Fruit fly (Drosophila melanogaster) whole organism, embryonic: ENCODE results near the gene Rai1.

Experiments
- Abd-B ChIP-seq: fragments of 200-800 bp; sonication (Bioruptor generic); optimal IDR thresholded peaks from 2 replicates; lab custom pipeline; 2018; ENCODE audit warnings: missing biosample characterization, mild to moderate bottlenecking, missing genetic modification characterization, moderate library complexity
- BtbVII ChIP-seq: fragments of 200-800 bp; sonication (Bioruptor generic); optimal IDR thresholded peaks from 3 replicates; lab custom pipeline; 2017; ENCODE audit warnings: missing biosample characterization, mild to moderate bottlenecking, missing genetic modification characterization
- CG10565 ChIP-seq: fragments of 200-800 bp; sonication (Bioruptor generic); optimal IDR thresholded peaks from 3 replicates; lab custom pipeline; 2016; ENCODE audit warnings: missing biosample characterization, mild to moderate bottlenecking, missing genetic modification characterization
- CG11085 ChIP-seq: fragments of 200-800 bp; sonication (Bioruptor generic); IDR thresholded peaks from 2 replicates; pipeline ENCODE4 v1.3.6; 2022; ENCODE audit warnings: missing biosample characterization, missing genetic modification characterization
- CG12299 ChIP-seq: fragments of 200-800 bp; sonication (Bioruptor generic); optimal IDR thresholded peaks from 2 replicates; lab custom pipeline; 2018; ENCODE audit warnings: missing biosample characterization, mild to moderate bottlenecking, missing genetic modification characterization
- CG13424 ChIP-seq: fragments of 200-800 bp; sonication (Bioruptor generic); optimal IDR thresholded peaks from 2 replicates; lab custom pipeline; 2019; ENCODE audit warnings: missing biosample characterization, mild to moderate bottlenecking, missing genetic modification characterization, moderate library complexity
- CG14667 ChIP-seq: fragments of 200-800 bp; sonication (Bioruptor generic); IDR thresholded peaks from 2 replicates; pipeline ENCODE4 v1.3.6; 2022; ENCODE audit warnings: missing biosample characterization, missing genetic modification characterization
- CG15479 ChIP-seq: fragments of 200-800 bp; sonication (Bioruptor generic); optimal IDR thresholded peaks from 3 replicates; lab custom pipeline; 2019; ENCODE audit warnings: missing biosample characterization, mild to moderate bottlenecking, missing genetic modification characterization, moderate library complexity
- CG17186 ChIP-seq: fragments of 200-800 bp; sonication (Bioruptor generic); optimal IDR thresholded peaks from 3 replicates; lab custom pipeline; 2017; ENCODE audit warnings: missing biosample characterization, missing genetic modification reagents, missing genetic modification characterization
- CG17802 ChIP-seq: fragments of 200-800 bp; sonication (Bioruptor generic); optimal IDR thresholded peaks from 2 replicates; lab custom pipeline; 2018; ENCODE audit warnings: missing biosample characterization, mild to moderate bottlenecking, missing genetic modification characterization, moderate library complexity
- CG18262 ChIP-seq: fragments of 200-800 bp; optimal IDR thresholded peaks from 3 replicates; lab custom pipeline; 2019; ENCODE audit warnings: missing biosample characterization, mild to moderate bottlenecking, missing genetic modification characterization, moderate library complexity
- CG1832 ChIP-seq: fragments of 200-800 bp; sonication (Bioruptor generic); optimal IDR thresholded peaks from 2 replicates; lab custom pipeline; 2017; ENCODE audit warnings: missing biosample characterization, mild to moderate bottlenecking, missing genetic modification characterization, inconsistent platforms
- CG2712 ChIP-seq: fragments of 200-800 bp; optimal IDR thresholded peaks from 3 replicates; lab custom pipeline; 2019; ENCODE audit warnings: missing biosample characterization, mild to moderate bottlenecking, missing genetic modification characterization, moderate library complexity
- CG3163 ChIP-seq: fragments of 200-800 bp; sonication (Bioruptor generic); optimal IDR thresholded peaks from 3 replicates; lab custom pipeline; 2016; ENCODE audit warnings: missing biosample characterization, missing genetic modification characterization
- CG32767 ChIP-seq: fragments of 200-800 bp; sonication (Bioruptor generic); IDR thresholded peaks from 2 replicates; pipeline ENCODE4 v1.3.6; 2022; ENCODE audit warnings: missing biosample characterization, missing genetic modification characterization
- CG3407 ChIP-seq: fragments of 200-800 bp; sonication (Bioruptor generic); optimal IDR thresholded peaks from 2 replicates; lab custom pipeline; 2018; ENCODE audit warnings: missing biosample characterization, mild to moderate bottlenecking, missing genetic modification characterization
- CG34376 ChIP-seq: fragments of 200-800 bp; sonication (Bioruptor generic); optimal IDR thresholded peaks from 2 replicates; lab custom pipeline; 2018; ENCODE audit warnings: missing biosample characterization, mild to moderate bottlenecking, missing genetic modification characterization
- CG4404 ChIP-seq: fragments of 200-800 bp; sonication (Bioruptor generic); IDR thresholded peaks from 2 replicates; pipeline ENCODE4 v1.3.6; 2022; ENCODE audit warnings: missing biosample characterization, missing genetic modification characterization
- CG6175 ChIP-seq: fragments of 200-800 bp; sonication (Bioruptor generic); IDR thresholded peaks from 3 replicates; pipeline ENCODE4 v1.3.6; 2022; ENCODE audit warnings: missing biosample characterization, missing genetic modification characterization
- CG6854 ChIP-seq: fragments of 200-800 bp; sonication (Bioruptor generic); optimal IDR thresholded peaks from 3 replicates; lab custom pipeline; 2017; ENCODE audit warnings: missing biosample characterization, mild to moderate bottlenecking, missing genetic modification characterization
- CHES-1-like ChIP-seq: fragments of 200-800 bp; sonication (Bioruptor generic); optimal IDR thresholded peaks from 2 replicates; lab custom pipeline; 2016; ENCODE audit warnings: missing biosample characterization, missing genetic modification characterization
- CTCF ChIP-seq: fragments of 200-800 bp; sonication (Bioruptor generic); optimal IDR thresholded peaks from 2 replicates; lab custom pipeline; 2017; ENCODE audit warnings: missing biosample characterization, mild to moderate bottlenecking, missing genetic modification characterization, moderate library complexity
- D19A ChIP-seq: fragments of 200-800 bp; optimal IDR thresholded peaks from 3 replicates; lab custom pipeline; 2019; ENCODE audit warnings: missing biosample characterization, mild to moderate bottlenecking, missing genetic modification characterization, moderate library complexity
- D19B ChIP-seq: fragments of 200-800 bp; sonication (Bioruptor generic); optimal IDR thresholded peaks from 2 replicates; lab custom pipeline; 2017; ENCODE audit warnings: missing biosample characterization, mild to moderate bottlenecking, missing genetic modification characterization
- Doc2 ChIP-seq: fragments of 200-800 bp; sonication (Bioruptor generic); IDR thresholded peaks from 2 replicates; pipeline ENCODE4 v1.3.6; 2022; ENCODE audit warnings: missing biosample characterization, missing genetic modification characterization
- E2f2 ChIP-seq: fragments of 200-800 bp; sonication (Bioruptor generic); IDR thresholded peaks from 2 replicates; pipeline ENCODE4 v1.3.6; 2022; ENCODE audit warnings: missing biosample characterization, missing genetic modification characterization
- Myb ChIP-seq: fragments of 200-800 bp; sonication (Bioruptor generic); optimal IDR thresholded peaks from 2 replicates; lab custom pipeline; 2016; ENCODE audit warnings: missing biosample characterization, missing genetic modification characterization
- Nf-YB ChIP-seq: fragments of 200-800 bp; sonication (Bioruptor generic); optimal IDR thresholded peaks from 3 replicates; lab custom pipeline; 2019; ENCODE audit warnings: missing biosample characterization, mild to moderate bottlenecking, missing genetic modification characterization, moderate library complexity
- Ravus ChIP-seq: fragments of 200-800 bp; sonication (Bioruptor generic); IDR thresholded peaks from 2 replicates; pipeline ENCODE4 v1.3.6; 2022; ENCODE audit warnings: missing biosample characterization, missing genetic modification characterization
- Six4 ChIP-seq: fragments of 200-800 bp; sonication (Bioruptor generic); optimal IDR thresholded peaks from 2 replicates; lab custom pipeline; 2016; ENCODE audit warnings: missing biosample characterization, missing genetic modification characterization
- Spps ChIP-seq: fragments of 200-800 bp; sonication (Bioruptor generic); optimal IDR thresholded peaks from 2 replicates; lab custom pipeline; 2018; ENCODE audit warnings: missing biosample characterization, mild to moderate bottlenecking, missing genetic modification characterization
- Stat92E ChIP-seq, 3 experiments: fragments of >200 bp in 2 of 3; fragments of 200-800 bp in 1 of 3; sonication (Bioruptor generic) in 1 of 3; optimal IDR thresholded peaks; 2 replicates each; lab custom pipeline; 2017 to 2019; ENCODE audit warnings: missing biosample characterization in 3 of 3, missing genetic modification characterization in 3 of 3, mild to moderate bottlenecking in 1 of 3, moderate library complexity in 1 of 3
- Xrp1 ChIP-seq: fragments of 200-800 bp; sonication (Bioruptor generic); IDR thresholded peaks from 2 replicates; pipeline ENCODE4 v1.3.6; 2022; ENCODE audit warnings: missing biosample characterization, missing genetic modification characterization
- ash1 ChIP-seq: fragments of 200-800 bp; sonication (Bioruptor generic); optimal IDR thresholded peaks from 2 replicates; lab custom pipeline; 2018; ENCODE audit warnings: missing biosample characterization, mild to moderate bottlenecking, missing genetic modification characterization
- dimm ChIP-seq: fragments of 200-800 bp; sonication (Bioruptor generic); IDR thresholded peaks from 2 replicates; pipeline ENCODE4 v1.3.6; 2022; ENCODE audit warnings: missing biosample characterization, missing genetic modification characterization
- dmrt11E ChIP-seq: fragments of 200-800 bp; sonication (Bioruptor generic); optimal IDR thresholded peaks from 3 replicates; lab custom pipeline; 2018; ENCODE audit warnings: missing biosample characterization, mild to moderate bottlenecking, missing genetic modification characterization, moderate library complexity
- fu2 ChIP-seq: fragments of 200-800 bp; sonication (Bioruptor generic); optimal IDR thresholded peaks from 2 replicates; lab custom pipeline; 2016; ENCODE audit warnings: missing biosample characterization, missing genetic modification characterization
- knrl ChIP-seq: fragments of 200-800 bp; sonication (Bioruptor generic); IDR thresholded peaks from 3 replicates; pipeline ENCODE4 v1.3.6; 2022; ENCODE audit warnings: missing biosample characterization, missing genetic modification characterization; ENCODE audit not compliant: partially characterized antibody
- luna ChIP-seq: fragments of 200-800 bp; sonication (Bioruptor generic); optimal IDR thresholded peaks from 2 replicates; lab custom pipeline; 2016; ENCODE audit warnings: missing biosample characterization, missing genetic modification characterization
- mam ChIP-seq: fragments of 200-800 bp; sonication (Bioruptor generic); optimal IDR thresholded peaks from 3 replicates; lab custom pipeline; 2016; ENCODE audit warnings: missing biosample characterization, missing genetic modification characterization
- pros ChIP-seq: fragments of 200-800 bp; sonication (Bioruptor generic); optimal IDR thresholded peaks from 3 replicates; lab custom pipeline; 2019; ENCODE audit warnings: missing biosample characterization, mild to moderate bottlenecking, missing genetic modification characterization, moderate library complexity
- rib ChIP-seq: fragments of 200-800 bp; sonication (Bioruptor generic); IDR thresholded peaks from 2 replicates; pipeline ENCODE4 v1.3.6; 2022; ENCODE audit warnings: missing biosample characterization, missing genetic modification characterization
- run ChIP-seq: fragments of 200-800 bp; sonication (Bioruptor generic); optimal IDR thresholded peaks from 3 replicates; lab custom pipeline; 2018; ENCODE audit warnings: missing biosample characterization, mild to moderate bottlenecking, missing genetic modification characterization
- sc ChIP-seq, 3 experiments: fragments of >200 bp in 2 of 3; fragments of 200-800 bp in 1 of 3; sonication (Bioruptor generic) in 1 of 3; optimal IDR thresholded peaks; 2 replicates in 2 of 3; 3 replicates in 1 of 3; lab custom pipeline; 2017; ENCODE audit warnings: mild to moderate bottlenecking in 1 of 3, missing biosample characterization in 1 of 3, missing genetic modification characterization in 1 of 3, missing genetic modification reagents in 1 of 3
- sens-2 ChIP-seq: fragments of 200-800 bp; sonication (Bioruptor generic); IDR thresholded peaks from 2 replicates; pipeline ENCODE4 v1.3.6; 2022; ENCODE audit warnings: missing biosample characterization, missing genetic modification characterization
- sima ChIP-seq: fragments of 200-800 bp; sonication (Bioruptor generic); optimal IDR thresholded peaks from 2 replicates; lab custom pipeline; 2016; ENCODE audit warnings: missing biosample characterization, missing genetic modification characterization
- trem ChIP-seq: fragments of 200-800 bp; optimal IDR thresholded peaks from 3 replicates; lab custom pipeline; 2019; ENCODE audit warnings: missing biosample characterization, mild to moderate bottlenecking, missing genetic modification characterization, moderate library complexity
- ttk ChIP-seq: fragments of 200-800 bp; sonication (Bioruptor generic); IDR thresholded peaks from 2 replicates; pipeline ENCODE4 v2.1.2; 2022; ENCODE audit warnings: missing biosample characterization, missing genetic modification characterization
- wor ChIP-seq: fragments of 200-800 bp; sonication (Bioruptor generic); IDR thresholded peaks from 2 replicates; pipeline ENCODE4 v1.3.6; 2022; ENCODE audit warnings: missing biosample characterization, missing genetic modification characterization
- zfh2 ChIP-seq: fragments of 200-800 bp; sonication (Bioruptor generic); optimal IDR thresholded peaks from 2 replicates; lab custom pipeline; 2016; ENCODE audit warnings: missing biosample characterization, missing genetic modification characterization

Rai1 gene

dm6 chrX:16811213-16811749, 8.1 kb upstream of the Rai1 start, which contains the start of gene CG4829 (continued):
- TF ChIP-seq CG14667 (GFP tag; lab: Robert Waterston, UW) (peak; percentile 64), CG18262 (tag; lab: Kevin White, UChicago) (peak; percentile 87), CG17802 (tag; lab: Kevin White, UChicago) (peak; percentile 63), Abd-B (GFP tag; lab: Kevin White, UChicago) (peak; percentile 69), rib (GFP tag; lab: Robert Waterston, UW) (peak; percentile 84), dimm (peak; percentile 48; the same call in 1 of the 2 replicates), CG11085 (GFP tag; lab: Robert Waterston, UW) (peak; percentile 72), dmrt11E (tag; lab: Kevin White, UChicago) (peak; percentile 63), sima (GFP tag; lab: Kevin White, UChicago) (peak; percentile 68), CG12299 (peak; percentile 79), Doc2 (GFP tag; lab: Robert Waterston, UW) (peak; percentile 59), sc (optimal IDR thresholded peaks at IDR 0.05; lab: Kevin White, UChicago) (no peak), sc (GFP tag; optimal IDR thresholded peaks at IDR 0.05; lab: Kevin White, UChicago) (peak; percentile 71), wor (GFP tag; lab: Robert Waterston, UW) (peak; percentile 67), Myb (GFP tag; lab: Kevin White, UChicago) (peak; percentile 58), fu2 (peak; percentile 67), run (tag; lab: Kevin White, UChicago) (peak; percentile 77), CG17186 (GFP tag; lab: Kevin White, UChicago) (peak; percentile 37), ash1 (GFP tag; lab: Kevin White, UChicago) (no peak), mam (GFP tag; lab: Kevin White, UChicago) (peak; percentile 83), luna (peak; percentile 45), CG34376 (GFP tag; lab: Kevin White, UChicago) (peak; percentile 58), D19A (tag; lab: Kevin White, UChicago) (peak; percentile 86), CG32767 (GFP tag; lab: Robert Waterston, UW) (peak; percentile 72), Six4 (peak; percentile 82), CG15479 (GFP tag; lab: Kevin White, UChicago) (no peak), CG2712 (tag; lab: Kevin White, UChicago) (peak; percentile 90), D19B (GFP tag; lab: Kevin White, UChicago) (peak; percentile 68), CG3407 (peak; percentile 75), Stat92E (GFP tag; optimal IDR thresholded peaks at IDR 0.05; lab: Kevin White, UChicago) (no peak), Xrp1 (GFP tag; lab: Robert Waterston, UW) (peak; percentile 87), E2f2 (GFP tag; lab: Robert Waterston, UW) (peak; percentile 65), knrl (GFP tag; lab: Robert Waterston, UW) (no peak), sens-2 (GFP tag; lab: Robert Waterston, UW) (peak; percentile 81), CTCF (GFP tag; lab: Kevin White, UChicago) (peak; percentile 51), Nf-YB (GFP tag; lab: Kevin White, UChicago) (peak; percentile 62), CG13424 (tag; lab: Kevin White, UChicago) (peak; percentile 92), pros (GFP tag; lab: Kevin White, UChicago) (no peak), Ravus (peak; percentile 71), BtbVII (peak; percentile 79), CHES-1-like (GFP tag; lab: Kevin White, UChicago) (peak; percentile 66), CG3163 (peak; percentile 56), CG10565 (GFP tag; lab: Kevin White, UChicago) (peak; percentile 40), CG6175 (GFP tag; lab: Robert Waterston, UW) (peak; percentile 73; the same call in 2 of the 3 replicates), ttk (GFP tag; lab: Robert Waterston, UW) (peak; percentile 84), trem (tag; lab: Kevin White, UChicago) (peak; percentile 74), CG6854 (GFP tag; lab: Kevin White, UChicago) (peak; percentile 76), Spps (tag; lab: Kevin White, UChicago) (peak; percentile 66), CG1832 (GFP tag; lab: Kevin White, UChicago) (no peak), zfh2 (GFP tag; lab: Kevin White, UChicago) (peak; percentile 73), CG4404 (GFP tag; lab: Robert Waterston, UW) (peak; percentile 43; the same call in 1 of the 2 replicates)
